Worm (Caenorhabditis elegans) whole organism, late embryonic: Measurements from ENCODE around the gene ZK1127.12.

Experiments
- C38D4.7 ChIP-seq: fragments of 200-800 bp; sonication (Bioruptor generic); optimal IDR thresholded peaks from 2 replicates; lab custom pipeline; 2018; ENCODE audit warnings: mild to moderate bottlenecking, missing genetic modification characterization, moderate library complexity, missing compliant biosample characterization
- F13H6.1 ChIP-seq: sonication (generic microtip); optimal IDR thresholded peaks from 2 replicates; lab custom pipeline; 2016; ENCODE audit warnings: missing genetic modification characterization, missing compliant biosample characterization
- K09A11.1 ChIP-seq: sonication (generic microtip); optimal IDR thresholded peaks from 2 replicates; lab custom pipeline; 2017; ENCODE audit warnings: antibody characterized with exemption, mild to moderate bottlenecking, missing genetic modification characterization, missing compliant biosample characterization; ENCODE audit not compliant: insufficient read depth
- T23F11.4 ChIP-seq: fragments of 200-800 bp; sonication (Bioruptor generic); optimal IDR thresholded peaks from 2 replicates; lab custom pipeline; 2018; ENCODE audit warnings: mild to moderate bottlenecking, missing genetic modification characterization, missing compliant biosample characterization
- Y22D7AL.16 ChIP-seq: sonication (generic microtip); optimal IDR thresholded peaks from 2 replicates; lab custom pipeline; 2016; ENCODE audit warnings: missing genetic modification characterization, missing compliant biosample characterization
- ceh-19 ChIP-seq: fragments of 200-800 bp; sonication (Bioruptor generic); optimal IDR thresholded peaks from 2 replicates; lab custom pipeline; 2018; ENCODE audit warnings: mild to moderate bottlenecking, missing genetic modification characterization, missing compliant biosample characterization
- ceh-2 ChIP-seq: sonication (generic microtip); optimal IDR thresholded peaks from 2 replicates; lab custom pipeline; 2016; ENCODE audit warnings: missing genotype, missing genetic modification characterization, missing compliant biosample characterization
- ceh-24 ChIP-seq: sonication (generic microtip); optimal IDR thresholded peaks from 2 replicates; lab custom pipeline; 2016; ENCODE audit warnings: mild to moderate bottlenecking, missing genetic modification characterization, missing compliant biosample characterization
- ceh-31 ChIP-seq: sonication (generic microtip); optimal IDR thresholded peaks from 2 replicates; lab custom pipeline; 2016; ENCODE audit warnings: missing genetic modification characterization, missing compliant biosample characterization
- ceh-45 ChIP-seq: fragments of 200-800 bp; sonication (Bioruptor generic); IDR thresholded peaks from 2 replicates; pipeline ENCODE4 v1.3.6; 2022; ENCODE audit warnings: missing genetic modification reagents, missing genetic modification characterization, missing compliant biosample characterization
- ceh-48 ChIP-seq: sonication (generic microtip); optimal IDR thresholded peaks from 2 replicates; lab custom pipeline; 2016; ENCODE audit warnings: missing genetic modification characterization, inconsistent platforms, missing compliant biosample characterization
- ceh-6 ChIP-seq: fragments of 200-800 bp; sonication (Bioruptor generic); optimal IDR thresholded peaks from 2 replicates; lab custom pipeline; 2018; ENCODE audit warnings: mild to moderate bottlenecking, missing genetic modification characterization, missing compliant biosample characterization
- dmd-4 ChIP-seq: sonication (generic microtip); optimal IDR thresholded peaks from 2 replicates; lab custom pipeline; 2016; ENCODE audit warnings: borderline replicate concordance, missing genetic modification characterization, missing compliant biosample characterization
- dve-1 ChIP-seq: sonication (generic microtip); optimal IDR thresholded peaks from 2 replicates; lab custom pipeline; 2017; ENCODE audit warnings: antibody characterized with exemption, mild to moderate bottlenecking, missing genetic modification characterization, missing compliant biosample characterization
- eyg-1 ChIP-seq: sonication (generic microtip); optimal IDR thresholded peaks from 2 replicates; lab custom pipeline; 2016; ENCODE audit warnings: missing genotype, missing genetic modification characterization, missing compliant biosample characterization
- fax-1 ChIP-seq: sonication (generic microtip); optimal IDR thresholded peaks from 2 replicates; lab custom pipeline; 2016; ENCODE audit warnings: missing genotype, missing genetic modification characterization, missing compliant biosample characterization
- fkh-10 ChIP-seq: fragments of 150-350 bp; optimal IDR thresholded peaks from 2 replicates; lab custom pipeline; 2014; ENCODE audit warnings: missing biosample characterization, missing genetic modification reagents, missing genetic modification characterization
- fkh-6 ChIP-seq: sonication (generic microtip); optimal IDR thresholded peaks from 2 replicates; lab custom pipeline; 2016; ENCODE audit warnings: missing genetic modification characterization, missing compliant biosample characterization
- gmeb-2 ChIP-seq: sonication (generic microtip); optimal IDR thresholded peaks from 2 replicates; lab custom pipeline; 2016; ENCODE audit warnings: missing genetic modification characterization, inconsistent platforms, missing compliant biosample characterization
- hlh-15 ChIP-seq: sonication (generic microtip); optimal IDR thresholded peaks from 2 replicates; lab custom pipeline; 2016; ENCODE audit warnings: missing genetic modification characterization, missing compliant biosample characterization
- hlh-30 ChIP-seq: sonication (generic microtip); optimal IDR thresholded peaks from 2 replicates; lab custom pipeline; 2017; ENCODE audit warnings: antibody characterized with exemption, missing genetic modification characterization, missing compliant biosample characterization; ENCODE audit not compliant: insufficient read depth
- hlh-6 ChIP-seq: sonication (generic microtip); optimal IDR thresholded peaks from 2 replicates; lab custom pipeline; 2016; ENCODE audit warnings: missing genotype, missing genetic modification characterization, missing compliant biosample characterization
- lin-11 ChIP-seq: fragments of 200-800 bp; sonication (Bioruptor generic); optimal IDR thresholded peaks from 2 replicates; lab custom pipeline; 2018; ENCODE audit warnings: mild to moderate bottlenecking, missing genetic modification characterization, missing compliant biosample characterization
- madf-2 ChIP-seq: sonication (generic microtip); optimal IDR thresholded peaks from 2 replicates; lab custom pipeline; 2017; ENCODE audit warnings: missing genetic modification characterization, missing compliant biosample characterization
- mec-3 ChIP-seq: sonication (generic microtip); optimal IDR thresholded peaks from 2 replicates; lab custom pipeline; 2016; ENCODE audit warnings: borderline replicate concordance, missing genetic modification characterization, missing compliant biosample characterization
- nfya-1 ChIP-seq: sonication (generic microtip); optimal IDR thresholded peaks from 2 replicates; lab custom pipeline; 2017; ENCODE audit warnings: missing genetic modification characterization, mild to moderate bottlenecking, missing compliant biosample characterization, antibody characterized with exemption, moderate library complexity
- pha-4 ChIP-seq: fragments of 150-350 bp; optimal IDR thresholded peaks from 2 replicates; lab custom pipeline; 2018; ENCODE audit warnings: missing biosample characterization, missing genetic modification reagents, missing genetic modification characterization
- pros-1 ChIP-seq: fragments of 150-350 bp; optimal IDR thresholded peaks from 2 replicates; lab custom pipeline; 2014; ENCODE audit warnings: missing biosample characterization, missing genetic modification reagents, missing genetic modification characterization
- rnt-1 ChIP-seq: sonication (generic microtip); optimal IDR thresholded peaks from 2 replicates; lab custom pipeline; 2016; ENCODE audit warnings: missing genetic modification characterization, missing compliant biosample characterization
- syd-9 ChIP-seq: sonication (generic microtip); optimal IDR thresholded peaks from 2 replicates; lab custom pipeline; 2016; ENCODE audit warnings: mild to moderate bottlenecking, missing genetic modification characterization, moderate library complexity, missing compliant biosample characterization
- tbx-2 ChIP-seq: sonication (generic microtip); optimal IDR thresholded peaks from 2 replicates; lab custom pipeline; 2016; ENCODE audit warnings: missing genetic modification characterization, missing compliant biosample characterization
- unc-3 ChIP-seq, 2 experiments: fragments of 200-800 bp in 1 of 2; sonication (Bioruptor generic) in 1 of 2; sonication (generic microtip) in 1 of 2; conservative IDR thresholded peaks in 1 of 2; optimal IDR thresholded peaks in 1 of 2; 2 replicates each; pipeline versions ENCODE4 v1.3.6 to Lab custom; 2016 to 2022; ENCODE audit warnings: missing compliant biosample characterization in 2 of 2, missing genetic modification characterization in 2 of 2, missing genetic modification reagents in 1 of 2
- unc-42 ChIP-seq: sonication (generic microtip); optimal IDR thresholded peaks from 2 replicates; lab custom pipeline; 2016; ENCODE audit warnings: missing genotype, missing genetic modification characterization, missing compliant biosample characterization
- unc-86 ChIP-seq: sonication (generic microtip); optimal IDR thresholded peaks from 2 replicates; lab custom pipeline; 2016; ENCODE audit warnings: missing genetic modification characterization, missing compliant biosample characterization
- zip-5 ChIP-seq: sonication (generic microtip); optimal IDR thresholded peaks from 2 replicates; lab custom pipeline; 2016; ENCODE audit warnings: missing genetic modification characterization, missing compliant biosample characterization
- ztf-16 ChIP-seq: sonication (generic microtip); optimal IDR thresholded peaks from 2 replicates; lab custom pipeline; 2017; ENCODE audit warnings: missing genetic modification characterization, missing compliant biosample characterization

ZK1127.12 gene

ce11 chrII:7072590-7073536 lies 21.0 kb downstream of the ZK1127.12 start (continued):
- TF ChIP-seq hlh-15 (tag; lab: Kevin White, UChicago) (peak; percentile 17), unc-3 (GFP tag; conservative IDR thresholded peaks at IDR 0.05; lab: Robert Waterston, UW) (no peak), unc-3 (tag; optimal IDR thresholded peaks at IDR 0.05; lab: Kevin White, UChicago) (no peak), madf-2 (tag; lab: Kevin White, UChicago) (no peak), hlh-6 (tag; lab: Kevin White, UChicago) (no peak), F13H6.1 (tag; lab: Kevin White, UChicago) (peak; percentile 61), T23F11.4 (GFP tag; lab: Kevin White, UChicago) (no peak), ceh-6 (GFP tag; lab: Kevin White, UChicago) (no peak), ceh-24 (no peak), rnt-1 (tag; lab: Kevin White, UChicago) (peak; percentile 82), gmeb-2 (tag; lab: Kevin White, UChicago) (no peak), lin-11 (tag; lab: Kevin White, UChicago) (no peak), fkh-10 (GFP tag; lab: Kevin White, UChicago) (no peak), tbx-2 (tag; lab: Kevin White, UChicago) (peak; percentile 76), ztf-16 (tag; lab: Kevin White, UChicago) (peak; percentile 59), mec-3 (no peak), ceh-2 (peak; percentile 84), nfya-1 (tag; lab: Kevin White, UChicago) (peak; percentile 39)

- TF ChIP-seq fax-1 (tag; lab: Kevin White, UChicago) (no peak), pros-1 (tag; lab: Kevin White, UChicago) (no peak), pha-4 (no peak), eyg-1 (tag; lab: Kevin White, UChicago) (no peak), ceh-2 (no peak), ceh-31 (no peak), unc-86 (tag; lab: Kevin White, UChicago) (no peak), unc-3 (GFP tag; conservative IDR thresholded peaks at IDR 0.05; lab: Robert Waterston, UW) (no peak), unc-3 (tag; optimal IDR thresholded peaks at IDR 0.05; lab: Kevin White, UChicago) (no peak), hlh-15 (tag; lab: Kevin White, UChicago) (no peak), dmd-4 (tag; lab: Kevin White, UChicago) (no peak), ceh-19 (no peak), T23F11.4 (GFP tag; lab: Kevin White, UChicago) (no peak), syd-9 (tag; lab: Kevin White, UChicago) (no peak), C38D4.7 (GFP tag; lab: Kevin White, UChicago) (no peak), hlh-30 (tag; lab: Kevin White, UChicago) (no peak), fkh-10 (GFP tag; lab: Kevin White, UChicago) (no peak), fkh-6 (no peak), zip-5 (tag; lab: Kevin White, UChicago) (no peak), hlh-6 (tag; lab: Kevin White, UChicago) (no peak), gmeb-2 (tag; lab: Kevin White, UChicago) (no peak)
Measured at ce11 chrII:7073537-7073913, 21.6 kb downstream of the ZK1127.12 start, which contains the start of gene kat-1. TSS of gene kat-1 (plus strand) at chrII:7073814.

- TF ChIP-seq eyg-1 (tag; lab: Kevin White, UChicago) = no peak
- no peak for TF ChIP-seq tbx-2 (tag; lab: Kevin White, UChicago)
- TF ChIP-seq K09A11.1 (tag; lab: Kevin White, UChicago) = no peak
- no peak for TF ChIP-seq Y22D7AL.16 (tag; lab: Kevin White, UChicago)
- no peak for TF ChIP-seq ceh-45 (GFP tag; lab: Robert Waterston, UW)
- no peak for TF ChIP-seq dve-1 (tag; lab: Kevin White, UChicago)
- no peak for TF ChIP-seq unc-42 (tag; lab: Kevin White, UChicago)
- no peak for TF ChIP-seq C38D4.7 (GFP tag; lab: Kevin White, UChicago)
- TF ChIP-seq ceh-48 (tag; lab: Kevin White, UChicago) = no peak
Measured at ce11 chrII:7075564-7076228, 23.8 kb downstream of the ZK1127.12 start, which contains the start of gene T02G5.7. TSS of gene T02G5.7 (plus strand) at chrII:7075614.
